Worm (Caenorhabditis elegans) whole organism, mixed stage, embryonic: Measurements from ENCODE around the gene pxl-1.

Experiments
- ces-1 ChIP-seq: fragments of 150-350 bp; optimal IDR thresholded peaks from 2 replicates; lab custom pipeline; 2014; ENCODE audit warnings: missing biosample characterization, missing genetic modification reagents, missing genetic modification characterization
- elt-3 ChIP-seq: fragments of 150-350 bp; optimal IDR thresholded peaks from 2 replicates; lab custom pipeline; 2014; ENCODE audit warnings: missing biosample characterization, missing genetic modification characterization
- lin-13 ChIP-seq: fragments of 150-350 bp; optimal IDR thresholded peaks from 2 replicates; lab custom pipeline; 2014; ENCODE audit warnings: missing biosample characterization, missing genetic modification characterization
- lsy-2 ChIP-seq: fragments of 150-350 bp; optimal IDR thresholded peaks from 2 replicates; lab custom pipeline; 2014; ENCODE audit warnings: missing biosample characterization, missing genetic modification characterization
- nhr-12 ChIP-seq: fragments of 150-350 bp; optimal IDR thresholded peaks from 2 replicates; lab custom pipeline; 2014; ENCODE audit warnings: missing biosample characterization, missing genetic modification characterization
- nhr-2 ChIP-seq: fragments of 150-350 bp; optimal IDR thresholded peaks from 2 replicates; lab custom pipeline; 2014; ENCODE audit warnings: missing biosample characterization, missing genetic modification characterization
- nhr-237 ChIP-seq: fragments of 150-350 bp; optimal IDR thresholded peaks from 2 replicates; lab custom pipeline; 2014; ENCODE audit warnings: missing biosample characterization, missing genetic modification characterization
- nhr-28 ChIP-seq: fragments of 150-350 bp; optimal IDR thresholded peaks from 2 replicates; lab custom pipeline; 2014; ENCODE audit warnings: missing biosample characterization, missing genetic modification characterization
- nhr-76 ChIP-seq: sonication (generic microtip); optimal IDR thresholded peaks from 2 replicates; lab custom pipeline; 2017; ENCODE audit warnings: missing biosample characterization, missing genetic modification characterization
- sem-2 ChIP-seq: fragments of 200-800 bp; sonication (Bioruptor generic); optimal IDR thresholded peaks from 2 replicates; lab custom pipeline; 2018; ENCODE audit warnings: mild to moderate bottlenecking, missing genetic modification characterization, missing compliant biosample characterization
- snpc-4 ChIP-seq: fragments of 150-350 bp; optimal IDR thresholded peaks from 2 replicates; lab custom pipeline; 2014; ENCODE audit warnings: missing biosample characterization, missing genetic modification characterization
- unc-62 ChIP-seq: fragments of 150-350 bp; optimal IDR thresholded peaks from 2 replicates; lab custom pipeline; 2014; ENCODE audit warnings: missing biosample characterization, missing genetic modification reagents, missing genetic modification characterization
- zip-8 ChIP-seq: fragments of 150-350 bp; optimal IDR thresholded peaks from 2 replicates; lab custom pipeline; 2014; ENCODE audit warnings: missing biosample characterization, missing genetic modification characterization
- ztf-11 ChIP-seq: fragments of 150-350 bp; optimal IDR thresholded peaks from 2 replicates; lab custom pipeline; 2014; ENCODE audit warnings: missing biosample characterization, missing genetic modification characterization

ce11 chrIII:5875418-5875702 lies 20.5 kb downstream of the pxl-1 start:
- no peak for TF ChIP-seq nhr-2 (tag; lab: Kevin White, UChicago)
- TF ChIP-seq lin-13 = no peak
- TF ChIP-seq snpc-4 (tag; lab: Kevin White, UChicago) = no peak
- no peak for TF ChIP-seq elt-3 (tag; lab: Kevin White, UChicago)
- TF ChIP-seq lsy-2 (tag; lab: Kevin White, UChicago) = no peak
- TF ChIP-seq nhr-76 (tag; lab: Kevin White, UChicago) = no peak
- no peak for TF ChIP-seq nhr-237
- no peak for TF ChIP-seq unc-62 (GFP tag; lab: Kevin White, UChicago)
- TF ChIP-seq ztf-11 (tag; lab: Kevin White, UChicago) = no peak
- no peak for TF ChIP-seq ces-1 (GFP tag; lab: Kevin White, UChicago)
- TF ChIP-seq nhr-28 (tag; lab: Kevin White, UChicago) = no peak
- TF ChIP-seq nhr-12 (tag; lab: Kevin White, UChicago) = no peak
- no peak for TF ChIP-seq zip-8
- no peak for TF ChIP-seq sem-2
